Fruit fly (Drosophila melanogaster) whole organism, embryonic: ENCODE measurements around the gene CG11723.

Experiments used
- Ada2b ChIP-seq: fragments of 200-800 bp; sonication (Bioruptor generic); IDR thresholded peaks from 2 replicates; pipeline ENCODE4 v1.3.6; 2022; ENCODE audit warnings: missing biosample characterization, missing genetic modification characterization
- Awh ChIP-seq: fragments of 200-800 bp; sonication (Bioruptor generic); IDR thresholded peaks from 2 replicates; pipeline ENCODE4, ENCODE4 v1.3.6; 2022; ENCODE audit warnings: missing biosample characterization, missing genetic modification characterization
- B-H2 ChIP-seq: fragments of 200-800 bp; sonication (Bioruptor generic); optimal IDR thresholded peaks from 2 replicates; lab custom pipeline; 2018; ENCODE audit warnings: missing biosample characterization, mild to moderate bottlenecking, missing genetic modification characterization
- CG10147 ChIP-seq: fragments of 200-800 bp; sonication (Bioruptor generic); optimal IDR thresholded peaks from 2 replicates; lab custom pipeline; 2019; ENCODE audit warnings: missing biosample characterization, mild to moderate bottlenecking, missing genetic modification characterization, moderate library complexity
- CG10366 ChIP-seq: fragments of 200-800 bp; sonication (Bioruptor generic); IDR thresholded peaks from 2 replicates; pipeline ENCODE4 v1.3.6; 2022; ENCODE audit warnings: missing biosample characterization, missing genetic modification characterization
- CG12104 ChIP-seq: fragments of 200-800 bp; sonication (Bioruptor generic); optimal IDR thresholded peaks from 3 replicates; lab custom pipeline; 2016; ENCODE audit warnings: missing biosample characterization, missing genetic modification characterization
- CG13775 ChIP-seq: fragments of 200-800 bp; sonication (Bioruptor generic); optimal IDR thresholded peaks from 3 replicates; lab custom pipeline; 2017; ENCODE audit warnings: missing biosample characterization, mild to moderate bottlenecking, missing genetic modification characterization
- CG1647 ChIP-seq: fragments of 200-800 bp; sonication (Bioruptor generic); optimal IDR thresholded peaks from 3 replicates; lab custom pipeline; 2016; ENCODE audit warnings: missing biosample characterization, missing genetic modification characterization
- CG16815 ChIP-seq: fragments of 200-800 bp; sonication (Bioruptor generic); optimal IDR thresholded peaks from 3 replicates; lab custom pipeline; 2017; ENCODE audit warnings: missing biosample characterization, mild to moderate bottlenecking, missing genetic modification characterization
- CG17186 ChIP-seq: fragments of 200-800 bp; sonication (Bioruptor generic); optimal IDR thresholded peaks from 3 replicates; lab custom pipeline; 2017; ENCODE audit warnings: missing biosample characterization, missing genetic modification reagents, missing genetic modification characterization
- CG17612 ChIP-seq: fragments of 200-800 bp; sonication (Bioruptor generic); IDR thresholded peaks from 2 replicates; pipeline ENCODE4 v1.3.6; 2022; ENCODE audit warnings: missing biosample characterization, missing genetic modification characterization
- CG18764 ChIP-seq: fragments of 200-800 bp; sonication (Bioruptor generic); optimal IDR thresholded peaks from 3 replicates; lab custom pipeline; 2016; ENCODE audit warnings: missing biosample characterization, missing genetic modification characterization
- CG2712 ChIP-seq: fragments of 200-800 bp; optimal IDR thresholded peaks from 3 replicates; lab custom pipeline; 2019; ENCODE audit warnings: missing biosample characterization, mild to moderate bottlenecking, missing genetic modification characterization, moderate library complexity
- CG3065 ChIP-seq: fragments of 200-800 bp; sonication (Bioruptor generic); optimal IDR thresholded peaks from 2 replicates; lab custom pipeline; 2016; ENCODE audit warnings: missing biosample characterization, missing genetic modification characterization
- CG4360 ChIP-seq: fragments of 200-800 bp; sonication (Bioruptor generic); IDR thresholded peaks from 2 replicates; pipeline ENCODE4 v1.3.6; 2022; ENCODE audit warnings: missing biosample characterization, missing genetic modification characterization
- CG6254 ChIP-seq: fragments of 200-800 bp; sonication (Bioruptor generic); optimal IDR thresholded peaks from 3 replicates; lab custom pipeline; 2017; ENCODE audit warnings: mild to moderate bottlenecking, missing biosample characterization, missing genetic modification reagents, missing genetic modification characterization
- CG6765 ChIP-seq: fragments of 200-800 bp; sonication (Bioruptor generic); optimal IDR thresholded peaks from 3 replicates; lab custom pipeline; 2017; ENCODE audit warnings: missing biosample characterization, mild to moderate bottlenecking, missing genetic modification characterization
- CG8359 ChIP-seq: fragments of 200-800 bp; sonication (Bioruptor generic); optimal IDR thresholded peaks from 2 replicates; lab custom pipeline; 2017; ENCODE audit warnings: missing biosample characterization, mild to moderate bottlenecking, missing genetic modification characterization, borderline replicate concordance
- CG9609 ChIP-seq: fragments of 200-800 bp; sonication (Bioruptor generic); optimal IDR thresholded peaks from 3 replicates; lab custom pipeline; 2016; ENCODE audit warnings: missing biosample characterization, missing genetic modification characterization
- CG9797 ChIP-seq: fragments of 200-800 bp; sonication (Bioruptor generic); optimal IDR thresholded peaks from 3 replicates; lab custom pipeline; 2018; ENCODE audit warnings: missing biosample characterization, mild to moderate bottlenecking, missing genetic modification characterization
- D19B ChIP-seq: fragments of 200-800 bp; sonication (Bioruptor generic); optimal IDR thresholded peaks from 2 replicates; lab custom pipeline; 2017; ENCODE audit warnings: missing biosample characterization, mild to moderate bottlenecking, missing genetic modification characterization
- Dll ChIP-seq: fragments of 200-800 bp; sonication (Bioruptor generic); IDR thresholded peaks from 4 replicates; pipeline ENCODE4 v1.3.6; 2022; ENCODE audit warnings: missing biosample characterization, missing genetic modification characterization; ENCODE audit not compliant: partially characterized antibody
- Dp ChIP-seq: fragments of 200-800 bp; sonication (Bioruptor generic); optimal IDR thresholded peaks from 2 replicates; lab custom pipeline; 2018; ENCODE audit warnings: missing biosample characterization, mild to moderate bottlenecking, missing genetic modification characterization, moderate library complexity
- HLH3B ChIP-seq: fragments of 200-800 bp; sonication (Bioruptor generic); IDR thresholded peaks from 2 replicates; pipeline ENCODE4 v1.3.6; 2022; ENCODE audit warnings: missing biosample characterization, missing genetic modification characterization
- Hr3 ChIP-seq: fragments of 200-800 bp; sonication (Bioruptor generic); optimal IDR thresholded peaks from 3 replicates; lab custom pipeline; 2016; ENCODE audit warnings: missing biosample characterization, missing genetic modification characterization
- MTF-1 ChIP-seq: fragments of 200-800 bp; sonication (Bioruptor generic); optimal IDR thresholded peaks from 2 replicates; lab custom pipeline; 2018; ENCODE audit warnings: missing biosample characterization, mild to moderate bottlenecking, missing genetic modification characterization, borderline replicate concordance
- Med ChIP-seq: fragments of 200-800 bp; sonication (Bioruptor generic); peaks from one replicate; lab custom pipeline; 2016; ENCODE audit warnings: missing biosample characterization, missing genetic modification characterization, mild to moderate bottlenecking, inconsistent platforms, moderate library complexity
- Mes4 ChIP-seq: fragments of 200-800 bp; sonication (Bioruptor generic); optimal IDR thresholded peaks from 2 replicates; lab custom pipeline; 2016; ENCODE audit warnings: missing biosample characterization, missing genetic modification characterization
- Nf-YC ChIP-seq: fragments of 200-800 bp; optimal IDR thresholded peaks from 3 replicates; lab custom pipeline; 2019; ENCODE audit warnings: missing biosample characterization, mild to moderate bottlenecking, missing genetic modification characterization, moderate library complexity
- Sox102F ChIP-seq: fragments of 200-800 bp; sonication (Bioruptor generic); optimal IDR thresholded peaks from 2 replicates; lab custom pipeline; 2018; ENCODE audit warnings: missing biosample characterization, mild to moderate bottlenecking, missing genetic modification characterization, moderate library complexity
- Usf ChIP-seq: fragments of 200-800 bp; sonication (Bioruptor generic); optimal IDR thresholded peaks from 2 replicates; lab custom pipeline; 2017; ENCODE audit warnings: missing genotype, missing biosample characterization, missing genetic modification characterization
- bsh ChIP-seq, 2 experiments: fragments of 200-800 bp; sonication (Bioruptor generic); optimal IDR thresholded peaks; 2 replicates each; lab custom pipeline; 2017 to 2018; ENCODE audit warnings: mild to moderate bottlenecking in 2 of 2, missing biosample characterization in 2 of 2, missing genetic modification characterization in 2 of 2, moderate library complexity in 1 of 2
- chn ChIP-seq: fragments of 200-800 bp; sonication (Bioruptor generic); optimal IDR thresholded peaks from 2 replicates; lab custom pipeline; 2016; ENCODE audit warnings: missing biosample characterization, missing genetic modification characterization
- cwo ChIP-seq: fragments of 200-800 bp; sonication (Bioruptor generic); optimal IDR thresholded peaks from 3 replicates; lab custom pipeline; 2017; ENCODE audit warnings: missing biosample characterization, missing genetic modification characterization, mild to moderate bottlenecking, moderate library complexity, missing genetic modification reagents
- ewg ChIP-seq: fragments of 200-800 bp; sonication (Bioruptor generic); optimal IDR thresholded peaks from 3 replicates; lab custom pipeline; 2017; ENCODE audit warnings: mild to moderate bottlenecking, missing biosample characterization, missing genetic modification reagents, missing genetic modification characterization
- exex ChIP-seq: fragments of 200-800 bp; sonication (Bioruptor generic); optimal IDR thresholded peaks from 4 replicates; lab custom pipeline; 2018; ENCODE audit warnings: missing biosample characterization, mild to moderate bottlenecking, missing genetic modification characterization, moderate library complexity
- fd64A ChIP-seq: fragments of 200-800 bp; sonication (Bioruptor generic); optimal IDR thresholded peaks from 3 replicates; lab custom pipeline; 2018; ENCODE audit warnings: missing biosample characterization, mild to moderate bottlenecking, missing genetic modification characterization
- fru ChIP-seq: fragments of >200 bp; optimal IDR thresholded peaks from 2 replicates; lab custom pipeline; 2017
- gt ChIP-seq: fragments of 200-800 bp; sonication (Bioruptor generic); IDR thresholded peaks from 2 replicates; pipeline ENCODE4 v1.3.6; 2022; ENCODE audit warnings: missing biosample characterization, missing genetic modification characterization
- jing ChIP-seq: fragments of 200-800 bp; sonication (Bioruptor generic); optimal IDR thresholded peaks from 2 replicates; lab custom pipeline; 2018; ENCODE audit warnings: missing biosample characterization, mild to moderate bottlenecking, missing genetic modification characterization
- ken ChIP-seq: fragments of 200-800 bp; sonication (Bioruptor generic); IDR thresholded peaks from 3 replicates; pipeline ENCODE4 v1.3.6; 2022; ENCODE audit warnings: missing biosample characterization, missing genetic modification characterization
- lilli ChIP-seq: fragments of 200-800 bp; sonication (Bioruptor generic); optimal IDR thresholded peaks from 3 replicates; lab custom pipeline; 2016; ENCODE audit warnings: missing biosample characterization, missing genetic modification characterization
- peb ChIP-seq: fragments of 200-800 bp; sonication (Bioruptor generic); IDR thresholded peaks from 2 replicates; pipeline ENCODE4 v1.3.6; 2022; ENCODE audit warnings: missing biosample characterization, missing genetic modification characterization
- pnt ChIP-seq: fragments of 200-800 bp; sonication (Bioruptor generic); optimal IDR thresholded peaks from 3 replicates; lab custom pipeline; 2016; ENCODE audit warnings: missing biosample characterization, missing genetic modification characterization
- ranshi ChIP-seq: fragments of 200-800 bp; sonication (Bioruptor generic); IDR thresholded peaks from 2 replicates; pipeline ENCODE4 v1.3.6; 2022; ENCODE audit warnings: missing biosample characterization, missing genetic modification characterization
- sens ChIP-seq: fragments of 200-800 bp; sonication (Bioruptor generic); peaks from one replicate; lab custom pipeline; 2016; ENCODE audit warnings: missing biosample characterization, missing genetic modification characterization
- ssp ChIP-seq: fragments of 200-800 bp; sonication (Bioruptor generic); IDR thresholded peaks from 2 replicates; pipeline ENCODE4 v1.3.6; 2022; ENCODE audit warnings: missing biosample characterization, missing genetic modification characterization
- tgo ChIP-seq: fragments of 200-800 bp; sonication (Bioruptor generic); IDR thresholded peaks from 3 replicates; pipeline ENCODE4 v1.3.6; 2022; ENCODE audit warnings: missing biosample characterization, missing genetic modification characterization
- trem ChIP-seq: fragments of 200-800 bp; optimal IDR thresholded peaks from 3 replicates; lab custom pipeline; 2019; ENCODE audit warnings: missing biosample characterization, mild to moderate bottlenecking, missing genetic modification characterization, moderate library complexity
- ttk ChIP-seq: fragments of 200-800 bp; sonication (Bioruptor generic); IDR thresholded peaks from 2 replicates; pipeline ENCODE4 v2.1.2; 2022; ENCODE audit warnings: missing biosample characterization, missing genetic modification characterization
- vvl ChIP-seq: fragments of 200-800 bp; sonication (Bioruptor generic); IDR thresholded peaks from 2 replicates; pipeline ENCODE4 v1.3.6; 2022; ENCODE audit warnings: missing biosample characterization, missing genetic modification characterization
- z ChIP-seq: fragments of 200-800 bp; sonication (Bioruptor generic); IDR thresholded peaks from 3 replicates; pipeline ENCODE4 v1.3.6; 2022; ENCODE audit warnings: missing biosample characterization, missing genetic modification characterization

The CG11723 gene

dm6 chr2L:2165864-2166263, 18.8 kb upstream of the CG11723 start (continued):
- TF ChIP-seq jing (GFP tag; lab: Kevin White, UChicago) (no peak), CG10366 (GFP tag; lab: Robert Waterston, UW) (no peak), CG17612 (no peak), CG6254 (GFP tag; lab: Kevin White, UChicago) (no peak), CG8359 (GFP tag; lab: Kevin White, UChicago) (no peak), peb (GFP tag; lab: Robert Waterston, UW) (no peak), Nf-YC (tag; lab: Kevin White, UChicago) (peak; percentile 21), vvl (GFP tag; lab: Robert Waterston, UW) (peak; percentile 86), ssp (GFP tag; lab: Robert Waterston, UW) (no peak), CG12104 (GFP tag; lab: Kevin White, UChicago) (no peak), CG3065 (GFP tag; lab: Kevin White, UChicago) (no peak), cwo (peak; percentile 89), tgo (GFP tag; lab: Robert Waterston, UW) (no peak), Sox102F (GFP tag; lab: Kevin White, UChicago) (no peak), Med (GFP tag; lab: Kevin White, UChicago) (peak; percentile 87), z (GFP tag; lab: Robert Waterston, UW) (no peak), Dp (GFP tag; lab: Kevin White, UChicago) (no peak), fru (no peak), CG2712 (tag; lab: Kevin White, UChicago) (no peak), CG9609 (GFP tag; lab: Kevin White, UChicago) (no peak), ttk (no peak), bsh (GFP tag; optimal IDR thresholded peaks at IDR 0.05; lab: Kevin White, UChicago) (peak in 1 of 2 experiments; percentile 2), CG18764 (no peak), fd64A (GFP tag; lab: Kevin White, UChicago) (no peak), ewg (no peak), MTF-1 (no peak), exex (tag; lab: Kevin White, UChicago) (peak; percentile 13), CG16815 (GFP tag; lab: Kevin White, UChicago) (no peak), Awh (no peak), CG10147 (GFP tag; lab: Kevin White, UChicago) (no peak), Ada2b (no peak), chn (GFP tag; lab: Kevin White, UChicago) (no peak), CG4360 (GFP tag; lab: Robert Waterston, UW) (peak; percentile 32; the same call in 1 of the 2 replicates), gt (no peak), CG17186 (GFP tag; lab: Kevin White, UChicago) (no peak), Hr3 (GFP tag; lab: Kevin White, UChicago) (no peak), CG6765 (GFP tag; lab: Kevin White, UChicago) (no peak), Dll (GFP tag; lab: Robert Waterston, UW) (no peak), CG1647 (GFP tag; lab: Kevin White, UChicago) (no peak), ken (GFP tag; lab: Robert Waterston, UW) (no peak), D19B (GFP tag; lab: Kevin White, UChicago) (no peak), sens (GFP tag; lab: Kevin White, UChicago) (peak; percentile 69), CG13775 (GFP tag; lab: Kevin White, UChicago) (no peak), Usf (GFP tag; lab: Kevin White, UChicago) (no peak), B-H2 (GFP tag; lab: Kevin White, UChicago) (peak; percentile 42), trem (tag; lab: Kevin White, UChicago) (no peak), pnt (GFP tag; lab: Kevin White, UChicago) (no peak), lilli (GFP tag; lab: Kevin White, UChicago) (peak; percentile 27), HLH3B (GFP tag; lab: Robert Waterston, UW) (no peak), CG9797 (GFP tag; lab: Kevin White, UChicago) (no peak), Mes4 (no peak), ranshi (GFP tag; lab: Robert Waterston, UW) (no peak)
